Worm (Caenorhabditis elegans) whole organism, L1 larva: ENCODE data around the gene unc-78.

Experiments
- C16A3.4 ChIP-seq: fragments of 150-350 bp; optimal IDR thresholded peaks from 2 replicates; lab custom pipeline; 2014; ENCODE audit warnings: missing biosample characterization, missing genetic modification characterization
- C34B4.2 ChIP-seq: sonication (generic microtip); optimal IDR thresholded peaks from 2 replicates; lab custom pipeline; 2017; ENCODE audit warnings: mild to moderate bottlenecking, missing genetic modification characterization, missing compliant biosample characterization
- unc-62 ChIP-seq: fragments of 150-350 bp; optimal IDR thresholded peaks from 2 replicates; lab custom pipeline; 2014; ENCODE audit warnings: missing biosample characterization, missing genetic modification reagents, missing genetic modification characterization
- ztf-4 ChIP-seq: fragments of 150-350 bp; optimal IDR thresholded peaks from 2 replicates; lab custom pipeline; 2014; ENCODE audit warnings: missing biosample characterization, missing genetic modification characterization

DNA sequence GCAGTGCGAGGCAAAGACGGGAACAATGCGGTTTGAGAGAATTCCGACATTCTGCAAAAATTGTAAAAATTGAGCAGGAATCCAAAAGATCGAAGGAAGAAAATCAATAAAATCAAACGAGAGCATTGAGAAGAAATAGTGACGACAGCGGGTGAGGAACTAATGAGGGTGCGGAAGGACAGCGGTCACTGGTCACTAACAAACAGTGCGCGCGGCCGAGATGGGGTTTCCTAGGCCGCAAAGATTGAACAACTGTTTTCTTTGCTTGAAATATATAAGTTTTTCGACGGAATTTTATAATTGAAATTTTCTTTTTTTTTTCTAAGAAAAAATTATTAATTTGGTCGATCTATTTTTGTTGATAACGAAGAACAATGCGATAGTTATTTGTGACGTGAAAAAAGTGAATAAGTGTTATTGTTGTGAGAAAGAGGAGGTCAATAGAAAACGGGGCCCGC, at the start of gene unc-78:
- TF ChIP-seq C16A3.4 (tag; lab: Kevin White, UChicago), result no peak
- no peak for TF ChIP-seq unc-62 (GFP tag; lab: Kevin White, UChicago)
- no peak for TF ChIP-seq ztf-4
- no peak for TF ChIP-seq C34B4.2
